Fruit fly (Drosophila melanogaster) Kc167 (cell line): ENCODE measurements around the gene CG7227.

Source experiments
- Myc ChIP-seq: fragments of >200 bp; optimal IDR thresholded peaks from 2 replicates; lab custom pipeline; 2017; ENCODE audit warnings: missing external identifiers
- Sin3A ChIP-seq: fragments of >200 bp; optimal IDR thresholded peaks from 2 replicates; lab custom pipeline; 2018; ENCODE audit warnings: missing external identifiers
- h ChIP-seq: fragments of >200 bp; optimal IDR thresholded peaks from 3 replicates; lab custom pipeline; 2018; ENCODE audit warnings: missing external identifiers
- insv ChIP-seq: fragments of >200 bp; optimal IDR thresholded peaks from 3 replicates; lab custom pipeline; 2018; ENCODE audit warnings: missing external identifiers
- psq ChIP-seq: fragments of >200 bp; optimal IDR thresholded peaks from 2 replicates; lab custom pipeline; 2017; ENCODE audit warnings: missing external identifiers
- ttk ChIP-seq: sonication (Bioruptor generic); optimal IDR thresholded peaks from 2 replicates; lab custom pipeline; 2017; ENCODE audit warnings: missing external identifiers

The CG7227 gene

DNA sequence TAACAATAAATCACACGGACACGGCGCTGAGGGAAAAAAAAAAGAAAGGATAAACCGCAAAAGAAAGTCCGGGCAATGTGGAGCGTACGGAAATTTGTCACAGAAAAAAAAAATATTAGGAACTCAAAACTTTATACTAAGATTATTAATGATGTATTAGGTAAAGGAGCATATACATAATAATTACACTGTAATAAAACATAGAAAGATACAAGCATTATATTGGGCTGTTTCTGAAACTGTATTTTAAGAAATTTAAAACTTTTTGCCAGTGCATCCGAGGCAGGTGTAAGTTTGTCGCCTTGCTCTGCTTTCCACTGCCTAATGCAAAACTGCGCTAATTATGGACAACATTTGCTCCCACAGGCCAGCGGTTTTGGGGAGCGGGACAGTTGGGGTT, 52.9 kb downstream of the CG7227 start:
- TF ChIP-seq Myc (lab: Kevin White, UChicago) (no peak), Sin3A (no peak), h (lab: Kevin White, UChicago) (no peak), ttk (no peak), insv (lab: Kevin White, UChicago) (no peak), psq (lab: Kevin White, UChicago) (no peak)
